Fruit fly (Drosophila melanogaster): ENCODE data around the gene CG43867.

- TF ChIP-seq psq (optimal IDR thresholded peaks at IDR 0.05) (no peak), Sin3A (optimal IDR thresholded peaks at IDR 0.05) (no peak), insv (optimal IDR thresholded peaks at IDR 0.05) (no peak)
Measured at dm6 chrX:862308-862707, 65.5 kb downstream of the CG43867 start, which contains the start of gene CG14634.
